Worm (Caenorhabditis elegans): ENCODE measurements around the gene cfap-36.

ce11 chrV:152156-152555 lies 19.9 kb downstream of the cfap-36 start:
- TF ChIP-seq snpc-4 (GFP tag; optimal IDR thresholded peaks at IDR 0.05) = no peak
- no peak for TF ChIP-seq snpc-4 (tag; optimal IDR thresholded peaks at IDR 0.05)
- TF ChIP-seq nfya-1 (tag; optimal IDR thresholded peaks at IDR 0.05; ENCODE audit: borderline replicate concordance, insufficient read depth) = no peak
- no peak for TF ChIP-seq rpc-1 (optimal IDR thresholded peaks at IDR 0.05)
- TF ChIP-seq rpc-1 (tag; optimal IDR thresholded peaks at IDR 0.05) = no peak
